Worm (Caenorhabditis elegans) whole organism, L4 larva: ENCODE data around the gene rsd-2.

Experiments used
- ceh-28 ChIP-seq: fragments of 150-350 bp; optimal IDR thresholded peaks from 2 replicates; lab custom pipeline; 2014; ENCODE audit warnings: missing biosample characterization, missing genetic modification reagents, missing genetic modification characterization
- ceh-82 ChIP-seq: sonication (generic microtip); optimal IDR thresholded peaks from 2 replicates; lab custom pipeline; 2017; ENCODE audit warnings: missing biosample characterization, missing genetic modification characterization
- dpl-1 ChIP-seq: fragments of 150-350 bp; optimal IDR thresholded peaks from 2 replicates; lab custom pipeline; 2014; ENCODE audit warnings: missing biosample characterization, missing genetic modification reagents, missing genetic modification characterization
- mdl-1 ChIP-seq, 2 experiments: fragments of 150-350 bp in 1 of 2; sonication (generic microtip) in 1 of 2; optimal IDR thresholded peaks; 2 replicates each; lab custom pipeline; 2014 to 2017; ENCODE audit warnings: missing biosample characterization in 2 of 2, missing genetic modification characterization in 2 of 2
- skn-1 ChIP-seq: fragments of 150-350 bp; optimal IDR thresholded peaks from 2 replicates; lab custom pipeline; 2014; ENCODE audit warnings: missing biosample characterization, missing genetic modification characterization

DNA sequence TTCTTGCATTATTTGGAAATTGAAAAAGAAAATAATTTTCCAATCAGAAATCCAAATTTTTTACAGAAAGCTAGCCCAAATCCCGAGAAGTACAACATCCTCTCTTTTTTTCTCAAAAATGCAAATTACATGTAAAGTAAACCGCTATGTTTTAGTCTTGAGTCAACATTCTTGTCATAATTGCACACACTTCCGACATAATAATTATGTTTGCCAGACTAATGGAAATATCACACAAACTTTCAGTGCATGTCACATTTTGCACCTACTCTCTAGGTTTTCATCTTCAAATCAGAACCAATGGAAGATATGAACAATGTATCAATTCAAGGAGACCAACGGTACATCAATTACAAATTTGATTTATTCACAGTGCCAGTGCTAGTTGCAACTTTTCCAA, 44.6 kb upstream of the rsd-2 start, which contains the start of gene sru-11:
- no peak for TF ChIP-seq skn-1 (tag; lab: Kevin White, UChicago)
- TF ChIP-seq ceh-28 = no peak
- TF ChIP-seq dpl-1 (GFP tag; lab: Kevin White, UChicago) = no peak
- TF ChIP-seq mdl-1 (tag; optimal IDR thresholded peaks at IDR 0.05; lab: Kevin White, UChicago) = no peak
- no peak for TF ChIP-seq ceh-82 (tag; lab: Kevin White, UChicago)
